Fruit fly (Drosophila melanogaster) whole organism, embryonic: ENCODE measurements around the gene Urm1.

Source experiments
- BEAF-32 ChIP-seq: fragments of 200-800 bp; sonication (Bioruptor generic); optimal IDR thresholded peaks from 3 replicates; lab custom pipeline; 2017; ENCODE audit warnings: missing biosample characterization, missing genetic modification characterization, mild to moderate bottlenecking, moderate library complexity, missing genetic modification reagents
- Blimp-1 ChIP-seq: fragments of 200-800 bp; sonication (Bioruptor generic); optimal IDR thresholded peaks from 3 replicates; lab custom pipeline; 2018; ENCODE audit warnings: missing biosample characterization, missing genetic modification characterization, mild to moderate bottlenecking, moderate library complexity, missing genetic modification reagents
- CG10267 ChIP-seq: fragments of 200-800 bp; sonication (Bioruptor generic); optimal IDR thresholded peaks from 2 replicates; lab custom pipeline; 2018; ENCODE audit warnings: missing biosample characterization, mild to moderate bottlenecking, missing genetic modification characterization, moderate library complexity
- CG11723 ChIP-seq: fragments of 200-800 bp; sonication (Bioruptor generic); optimal IDR thresholded peaks from 2 replicates; lab custom pipeline; 2017; ENCODE audit warnings: missing biosample characterization, mild to moderate bottlenecking, missing genetic modification characterization
- CG12659 ChIP-seq: fragments of 200-800 bp; sonication (Bioruptor generic); optimal IDR thresholded peaks from 3 replicates; lab custom pipeline; 2017; ENCODE audit warnings: mild to moderate bottlenecking, missing biosample characterization, missing genetic modification reagents, missing genetic modification characterization
- CG13287 ChIP-seq: fragments of 200-800 bp; sonication (Bioruptor generic); IDR thresholded peaks from 2 replicates; pipeline ENCODE4 v1.3.6; 2022; ENCODE audit warnings: missing biosample characterization, missing genetic modification characterization; ENCODE audit not compliant: partially characterized antibody
- CG13424 ChIP-seq: fragments of 200-800 bp; sonication (Bioruptor generic); optimal IDR thresholded peaks from 2 replicates; lab custom pipeline; 2019; ENCODE audit warnings: missing biosample characterization, mild to moderate bottlenecking, missing genetic modification characterization, moderate library complexity
- CG13624 ChIP-seq: fragments of 200-800 bp; sonication (Bioruptor generic); optimal IDR thresholded peaks from 2 replicates; lab custom pipeline; 2016; ENCODE audit warnings: missing biosample characterization, missing genetic modification characterization
- CG15696 ChIP-seq: fragments of 200-800 bp; sonication (Bioruptor generic); optimal IDR thresholded peaks from 2 replicates; lab custom pipeline; 2019; ENCODE audit warnings: missing biosample characterization, mild to moderate bottlenecking, missing genetic modification characterization, moderate library complexity
- CG17612 ChIP-seq: fragments of 200-800 bp; sonication (Bioruptor generic); IDR thresholded peaks from 2 replicates; pipeline ENCODE4 v1.3.6; 2022; ENCODE audit warnings: missing biosample characterization, missing genetic modification characterization
- CG18262 ChIP-seq: fragments of 200-800 bp; optimal IDR thresholded peaks from 3 replicates; lab custom pipeline; 2019; ENCODE audit warnings: missing biosample characterization, mild to moderate bottlenecking, missing genetic modification characterization, moderate library complexity
- CG2712 ChIP-seq: fragments of 200-800 bp; optimal IDR thresholded peaks from 3 replicates; lab custom pipeline; 2019; ENCODE audit warnings: missing biosample characterization, mild to moderate bottlenecking, missing genetic modification characterization, moderate library complexity
- CG3847 ChIP-seq: fragments of 200-800 bp; sonication (Bioruptor generic); IDR thresholded peaks from 2 replicates; pipeline ENCODE4 v1.3.6; 2022; ENCODE audit warnings: missing biosample characterization, missing genetic modification characterization
- CG3995 ChIP-seq: fragments of 200-800 bp; sonication (Bioruptor generic); optimal IDR thresholded peaks from 3 replicates; lab custom pipeline; 2016; ENCODE audit warnings: missing biosample characterization, missing genetic modification characterization
- CG7786 ChIP-seq: fragments of 200-800 bp; sonication (Bioruptor generic); optimal IDR thresholded peaks from 2 replicates; lab custom pipeline; 2016; ENCODE audit warnings: missing biosample characterization, missing genetic modification characterization
- HLH4C ChIP-seq: fragments of 200-800 bp; sonication (Bioruptor generic); IDR thresholded peaks from 3 replicates; pipeline ENCODE4 v1.3.6; 2022; ENCODE audit warnings: missing biosample characterization, missing genetic modification characterization; ENCODE audit not compliant: partially characterized antibody
- NC2β ChIP-seq: fragments of 200-800 bp; sonication (Bioruptor generic); optimal IDR thresholded peaks from 2 replicates; lab custom pipeline; 2016; ENCODE audit warnings: missing biosample characterization, missing genetic modification characterization
- NK7.1 ChIP-seq: fragments of 200-800 bp; sonication (Bioruptor generic); optimal IDR thresholded peaks from 3 replicates; lab custom pipeline; 2016; ENCODE audit warnings: missing biosample characterization, missing genetic modification characterization
- Sox102F ChIP-seq: fragments of 200-800 bp; sonication (Bioruptor generic); optimal IDR thresholded peaks from 2 replicates; lab custom pipeline; 2018; ENCODE audit warnings: missing biosample characterization, mild to moderate bottlenecking, missing genetic modification characterization, moderate library complexity
- Xrp1 ChIP-seq: fragments of 200-800 bp; sonication (Bioruptor generic); IDR thresholded peaks from 2 replicates; pipeline ENCODE4 v1.3.6; 2022; ENCODE audit warnings: missing biosample characterization, missing genetic modification characterization
- YL-1 ChIP-seq: fragments of 200-800 bp; sonication (Bioruptor generic); optimal IDR thresholded peaks from 3 replicates; lab custom pipeline; 2017; ENCODE audit warnings: missing biosample characterization, mild to moderate bottlenecking, missing genetic modification characterization
- amos ChIP-seq: fragments of 200-800 bp; sonication (Bioruptor generic); IDR thresholded peaks from 2 replicates; pipeline ENCODE4 v1.3.6; 2022; ENCODE audit warnings: missing biosample characterization, missing genetic modification characterization; ENCODE audit not compliant: partially characterized antibody
- cg ChIP-seq: fragments of 200-800 bp; sonication (Bioruptor generic); optimal IDR thresholded peaks from 3 replicates; lab custom pipeline; 2019; ENCODE audit warnings: missing biosample characterization, mild to moderate bottlenecking, missing genetic modification characterization, moderate library complexity
- chm ChIP-seq: fragments of 200-800 bp; sonication (Bioruptor generic); IDR thresholded peaks from 2 replicates; pipeline ENCODE4 v1.3.6; 2022; ENCODE audit warnings: missing biosample characterization, missing genetic modification characterization
- ems ChIP-seq: fragments of 200-800 bp; sonication (Bioruptor generic); optimal IDR thresholded peaks from 3 replicates; lab custom pipeline; 2016; ENCODE audit warnings: missing biosample characterization, missing genetic modification characterization
- fru ChIP-seq: fragments of >200 bp; optimal IDR thresholded peaks from 2 replicates; lab custom pipeline; 2017
- grn ChIP-seq: fragments of 200-800 bp; sonication (Bioruptor generic); optimal IDR thresholded peaks from 3 replicates; lab custom pipeline; 2017; ENCODE audit warnings: missing biosample characterization, missing genetic modification characterization
- klu ChIP-seq: fragments of 200-800 bp; sonication (Bioruptor generic); IDR thresholded peaks from 2 replicates; pipeline ENCODE4 v1.3.6; 2022; ENCODE audit warnings: missing biosample characterization, missing genetic modification characterization
- luna ChIP-seq: fragments of 200-800 bp; sonication (Bioruptor generic); optimal IDR thresholded peaks from 2 replicates; lab custom pipeline; 2016; ENCODE audit warnings: missing biosample characterization, missing genetic modification characterization
- mam ChIP-seq: fragments of 200-800 bp; sonication (Bioruptor generic); optimal IDR thresholded peaks from 3 replicates; lab custom pipeline; 2016; ENCODE audit warnings: missing biosample characterization, missing genetic modification characterization
- nau ChIP-seq: fragments of 200-800 bp; sonication (Bioruptor generic); optimal IDR thresholded peaks from 3 replicates; lab custom pipeline; 2017; ENCODE audit warnings: missing biosample characterization, mild to moderate bottlenecking, missing genetic modification characterization, missing genetic modification reagents
- pita ChIP-seq: fragments of 200-800 bp; sonication (Bioruptor generic); optimal IDR thresholded peaks from 2 replicates; lab custom pipeline; 2017; ENCODE audit warnings: missing biosample characterization, mild to moderate bottlenecking, missing genetic modification characterization
- ro ChIP-seq: fragments of 200-800 bp; sonication (Bioruptor generic); IDR thresholded peaks from 2 replicates; pipeline ENCODE4 v1.3.6; 2022; ENCODE audit warnings: missing biosample characterization, missing genetic modification characterization
- sens ChIP-seq: fragments of 200-800 bp; sonication (Bioruptor generic); peaks from one replicate; lab custom pipeline; 2016; ENCODE audit warnings: missing biosample characterization, missing genetic modification characterization
- slp2 ChIP-seq: fragments of 200-800 bp; sonication (Bioruptor generic); optimal IDR thresholded peaks from 2 replicates; lab custom pipeline; 2016; ENCODE audit warnings: missing biosample characterization, missing genetic modification characterization
- stwl ChIP-seq: fragments of 200-800 bp; sonication (Bioruptor generic); optimal IDR thresholded peaks from 3 replicates; lab custom pipeline; 2018; ENCODE audit warnings: missing biosample characterization, mild to moderate bottlenecking, missing genetic modification characterization, moderate library complexity
- tap ChIP-seq: fragments of 200-800 bp; optimal IDR thresholded peaks from 3 replicates; lab custom pipeline; 2019; ENCODE audit warnings: missing biosample characterization, mild to moderate bottlenecking, missing genetic modification characterization, moderate library complexity
- tio ChIP-seq: fragments of 200-800 bp; sonication (Bioruptor generic); optimal IDR thresholded peaks from 2 replicates; lab custom pipeline; 2017; ENCODE audit warnings: missing biosample characterization, missing genetic modification characterization, inconsistent platforms
- trh ChIP-seq: fragments of 200-800 bp; sonication (Bioruptor generic); optimal IDR thresholded peaks from 2 replicates; lab custom pipeline; 2016; ENCODE audit warnings: missing biosample characterization, missing genetic modification characterization
- tx ChIP-seq: fragments of 200-800 bp; sonication (Bioruptor generic); optimal IDR thresholded peaks from 2 replicates; lab custom pipeline; 2016; ENCODE audit warnings: missing biosample characterization, missing genetic modification characterization
- zen ChIP-seq: fragments of 200-800 bp; sonication (Bioruptor generic); optimal IDR thresholded peaks from 3 replicates; lab custom pipeline; 2018; ENCODE audit warnings: missing biosample characterization, mild to moderate bottlenecking, missing genetic modification characterization, moderate library complexity

Urm1 gene

DNA sequence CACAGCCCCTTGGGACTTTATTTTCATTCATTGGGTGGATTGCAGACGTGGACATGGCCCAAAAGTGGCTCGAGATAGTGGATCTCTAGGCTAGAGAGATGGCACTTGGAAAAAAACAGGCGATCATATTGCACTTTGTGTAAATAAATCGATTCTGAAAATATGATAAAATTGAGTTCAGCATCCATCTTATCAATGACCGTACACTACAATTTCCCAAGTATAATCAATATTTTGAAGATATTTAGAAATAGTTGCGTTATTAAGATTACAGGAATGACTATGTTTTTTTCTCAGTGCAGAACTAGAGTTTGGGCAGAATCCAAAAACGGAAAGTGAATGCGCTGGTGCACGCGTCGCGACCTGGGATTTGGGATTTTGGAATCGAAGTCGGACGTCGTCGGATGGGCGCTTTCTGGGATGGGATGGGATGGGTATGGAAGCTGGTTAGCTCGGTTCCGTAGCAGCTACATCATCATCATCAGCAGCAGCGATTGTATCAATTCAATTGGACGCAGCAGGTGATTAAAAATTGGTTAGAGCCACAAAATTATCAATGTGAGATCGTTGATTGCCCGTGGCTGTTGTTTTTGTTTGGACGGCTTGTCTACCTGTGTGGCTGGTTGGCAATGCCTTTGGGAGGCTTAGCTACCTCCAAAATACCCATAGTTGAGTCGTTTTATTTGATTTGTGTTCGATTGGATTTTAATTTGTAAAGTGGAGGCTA, 5.3 kb downstream of the Urm1 start (continued):
- peak; percentile 56 for TF ChIP-seq Sox102F (GFP tag; lab: Kevin White, UChicago)
- TF ChIP-seq pita (GFP tag; lab: Kevin White, UChicago) = no peak
- TF ChIP-seq BEAF-32 (GFP tag; lab: Kevin White, UChicago) = no peak
- peak; percentile 2 for TF ChIP-seq slp2 (GFP tag; lab: Kevin White, UChicago)
- TF ChIP-seq CG2712 (tag; lab: Kevin White, UChicago) = peak; percentile 68
- TF ChIP-seq HLH4C (GFP tag; lab: Robert Waterston, UW) = no peak
- TF ChIP-seq CG10267 = peak; percentile 41
- no peak for TF ChIP-seq CG13624
- no peak for TF ChIP-seq NK7.1
- TF ChIP-seq zen (tag; lab: Kevin White, UChicago) = peak; percentile 8
- TF ChIP-seq Xrp1 (GFP tag; lab: Robert Waterston, UW) = peak; percentile 64
- no peak for TF ChIP-seq YL-1 (GFP tag; lab: Kevin White, UChicago)
- TF ChIP-seq CG13424 = no peak
- TF ChIP-seq grn (GFP tag; lab: Kevin White, UChicago) = peak; percentile 83
- no peak for TF ChIP-seq amos (GFP tag; lab: Robert Waterston, UW)
- 0 out of 2 replicates have a peak, but pooled peaks have one; percentile 34 for TF ChIP-seq chm (GFP tag; lab: Robert Waterston, UW)
- peak; percentile 21 for TF ChIP-seq tap (tag; lab: Kevin White, UChicago)
- TF ChIP-seq CG3847 (GFP tag; lab: Robert Waterston, UW) = no peak
- peak; percentile 87 for TF ChIP-seq sens (GFP tag; lab: Kevin White, UChicago)
- no peak for TF ChIP-seq CG7786 (GFP tag; lab: Kevin White, UChicago)
- TF ChIP-seq klu (GFP tag; lab: Robert Waterston, UW) = no peak
- TF ChIP-seq ro = no peak
- TF ChIP-seq CG12659 (GFP tag; lab: Kevin White, UChicago) = no peak
- TF ChIP-seq cg (GFP tag; lab: Kevin White, UChicago) = no peak
- no peak for TF ChIP-seq stwl (tag; lab: Kevin White, UChicago)
- TF ChIP-seq Blimp-1 (GFP tag; lab: Kevin White, UChicago) = peak; percentile 92
- TF ChIP-seq ems (GFP tag; lab: Kevin White, UChicago) = no peak
- no peak for TF ChIP-seq CG17612 (GFP tag; lab: Robert Waterston, UW)
- no peak for TF ChIP-seq tio (GFP tag; lab: Kevin White, UChicago)
- TF ChIP-seq CG3995 (GFP tag; lab: Kevin White, UChicago) = no peak
- TF ChIP-seq tx = no peak
- TF ChIP-seq CG11723 (GFP tag; lab: Kevin White, UChicago) = no peak
- no peak for TF ChIP-seq CG13287 (GFP tag; lab: Robert Waterston, UW)
- no peak for TF ChIP-seq trh (GFP tag; lab: Kevin White, UChicago)
- no peak for TF ChIP-seq mam (GFP tag; lab: Kevin White, UChicago)
- peak; percentile 72 for TF ChIP-seq CG18262 (tag; lab: Kevin White, UChicago)
- peak; percentile 21 for TF ChIP-seq nau
- TF ChIP-seq CG15696 (tag; lab: Kevin White, UChicago) = no peak
- no peak for TF ChIP-seq fru (lab: Kevin White, UChicago)
- TF ChIP-seq NC2β (GFP tag; lab: Kevin White, UChicago) = no peak
- TF ChIP-seq luna (GFP tag; lab: Kevin White, UChicago) = no peak
